Worm (Caenorhabditis elegans) whole organism, young adult: Measurements from ENCODE around the gene ZK829.7.

Experiments used
- dpff-1 ChIP-seq: sonication (generic microtip); optimal IDR thresholded peaks from 2 replicates; lab custom pipeline; 2017; ENCODE audit warnings: mild to moderate bottlenecking, missing genetic modification characterization, missing compliant biosample characterization
- lin-54 ChIP-seq: fragments of 200-800 bp; sonication (Bioruptor generic); optimal IDR thresholded peaks from 2 replicates; lab custom pipeline; 2018; ENCODE audit warnings: mild to moderate bottlenecking, missing genetic modification characterization, missing compliant biosample characterization
- tbp1 ChIP-seq: fragments of 200-800 bp; sonication (Bioruptor generic); optimal IDR thresholded peaks from 2 replicates; lab custom pipeline; 2018; ENCODE audit warnings: mild to moderate bottlenecking, missing genetic modification characterization, missing compliant biosample characterization
- ztf-18 ChIP-seq: sonication (generic microtip); optimal IDR thresholded peaks from 2 replicates; lab custom pipeline; 2016; ENCODE audit warnings: missing genotype, mild to moderate bottlenecking, missing genetic modification characterization, missing compliant biosample characterization

DNA sequence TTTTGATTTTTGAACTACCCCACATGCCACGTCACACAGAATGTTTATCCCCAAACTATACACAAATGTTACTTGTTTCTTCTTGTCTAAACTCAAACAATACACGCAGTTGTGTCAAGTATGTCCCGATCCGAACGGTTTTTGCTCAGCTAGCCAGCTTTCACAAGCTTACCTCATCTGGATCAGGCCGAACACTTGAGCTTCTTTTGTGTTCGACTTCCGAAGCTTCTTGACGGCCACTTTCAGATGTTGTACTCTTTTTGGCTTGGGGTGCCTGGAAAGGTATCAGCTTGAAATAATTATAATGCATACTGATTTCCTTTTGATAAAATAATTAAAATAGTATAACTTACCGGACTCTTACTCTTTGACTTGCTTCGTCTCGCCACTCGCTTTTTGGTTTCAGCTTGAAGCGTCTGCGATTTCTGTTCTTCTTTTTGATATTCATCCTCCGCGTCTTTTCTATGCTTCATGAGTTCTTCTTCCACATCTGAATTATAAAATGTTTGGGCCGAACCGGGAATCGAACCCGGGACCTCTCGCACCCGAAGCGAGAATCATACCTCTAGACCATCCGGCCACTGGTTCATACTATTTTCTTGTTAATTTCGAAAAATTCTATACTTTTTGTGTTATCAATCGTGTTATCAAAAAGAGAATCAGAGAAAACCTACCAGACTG lies 43.9 kb upstream of the ZK829.7 start:
- TF ChIP-seq tbp1 (GFP tag; lab: Kevin White, UChicago) (peak; percentile 84), lin-54 (GFP tag; lab: Kevin White, UChicago) (peak; percentile 57), ztf-18 (tag; lab: Kevin White, UChicago) (peak; percentile 49), dpff-1 (tag; lab: Kevin White, UChicago) (no peak)
